Fruit fly (Drosophila melanogaster): ENCODE results near the gene GILT1.

Gene GILT1

dm6 chr3R:13371840-13372680 lies 29.6 kb downstream of the GILT1 start, which contains the start of the genes Lip3 and CG34309 (continued):
- TF ChIP-seq eg (GFP tag; IDR thresholded peaks at IDR 0.05) (no peak), Hr38 (GFP tag; optimal IDR thresholded peaks at IDR 0.05) (no peak), fkh (GFP tag; optimal IDR thresholded peaks at IDR 0.05) (no peak), CG8119 (GFP tag; IDR thresholded peaks at IDR 0.05) (no peak), net (GFP tag; optimal IDR thresholded peaks at IDR 0.05) (no peak), dac (GFP tag; optimal IDR thresholded peaks at IDR 0.05) (no peak), CG9139 (GFP tag; optimal IDR thresholded peaks at IDR 0.05) (no peak), cyc (GFP tag; optimal IDR thresholded peaks at IDR 0.05) (peak; percentile 32), Smox (GFP tag; optimal IDR thresholded peaks at IDR 0.05) (peak; percentile 72)

- TF ChIP-seq CG34406 (GFP tag; optimal IDR thresholded peaks at IDR 0.05), result no peak
- no peak for TF ChIP-seq spab (GFP tag; optimal IDR thresholded peaks at IDR 0.05)
- no peak for TF ChIP-seq CG8119 (GFP tag; IDR thresholded peaks at IDR 0.05)
- no peak for TF ChIP-seq Met (GFP tag; optimal IDR thresholded peaks at IDR 0.05)
- no peak for TF ChIP-seq CG11294 (GFP tag; IDR thresholded peaks at IDR 0.05)
- no peak for TF ChIP-seq cyc (GFP tag; optimal IDR thresholded peaks at IDR 0.05)
- TF ChIP-seq Sox102F (GFP tag; optimal IDR thresholded peaks at IDR 0.05), result no peak
- no peak for TF ChIP-seq Sox14 (GFP tag; optimal IDR thresholded peaks at IDR 0.05)
- TF ChIP-seq Blimp-1 (GFP tag; optimal IDR thresholded peaks at IDR 0.05), result no peak
- TF ChIP-seq vri (GFP tag; optimal IDR thresholded peaks at IDR 0.05), result no peak
These were observed 32.3 kb downstream of the GILT1 start, which contains the start of gene CheA87a for dm6 chr3R:13369348-13369747. CheA87a (plus strand) TSS chr3R:13369648.

- peak; percentile 60 for TF ChIP-seq Blimp-1 (GFP tag; optimal IDR thresholded peaks at IDR 0.05)
- TF ChIP-seq dac (GFP tag; optimal IDR thresholded peaks at IDR 0.05), result peak; percentile 57
- TF ChIP-seq svp (GFP tag), result peak; percentile 94
- peak; percentile 79 for TF ChIP-seq CG6276 (GFP tag; optimal IDR thresholded peaks at IDR 0.05)
- TF ChIP-seq CG34406 (GFP tag; optimal IDR thresholded peaks at IDR 0.05), result peak; percentile 82
- TF ChIP-seq CG16779 (tag; optimal IDR thresholded peaks at IDR 0.05), result peak; percentile 21
- TF ChIP-seq topi (GFP tag; optimal IDR thresholded peaks at IDR 0.05), result peak; percentile 89
- peak; percentile 90 for TF ChIP-seq CG31627 (GFP tag; optimal IDR thresholded peaks at IDR 0.05)
- peak; percentile 75 for TF ChIP-seq CG11902 (GFP tag; optimal IDR thresholded peaks at IDR 0.05)
- peak; percentile 60 for TF ChIP-seq CG15336 (GFP tag; IDR thresholded peaks at IDR 0.05)
- TF ChIP-seq CG8119 (GFP tag; IDR thresholded peaks at IDR 0.05), result peak; percentile 56; the same call in 2 of the 3 replicates
- TF ChIP-seq Hr39 (GFP tag; optimal IDR thresholded peaks at IDR 0.05), result peak; percentile 87
- peak; percentile 94 for TF ChIP-seq esn (GFP tag; optimal IDR thresholded peaks at IDR 0.05)
- TF ChIP-seq Eip93F (GFP tag; optimal IDR thresholded peaks at IDR 0.05), result no peak
- TF ChIP-seq CG1621 (tag; optimal IDR thresholded peaks at IDR 0.05), result peak; percentile 28
- peak; percentile 78 for TF ChIP-seq CG10669 (GFP tag; optimal IDR thresholded peaks at IDR 0.05)
- peak; percentile 85 for TF ChIP-seq Met (GFP tag; optimal IDR thresholded peaks at IDR 0.05)
- TF ChIP-seq CG3032 (tag; optimal IDR thresholded peaks at IDR 0.05), result peak; percentile 66
- peak; percentile 88 for TF ChIP-seq CG10631 (GFP tag; optimal IDR thresholded peaks at IDR 0.05)
- TF ChIP-seq CG6854 (GFP tag; optimal IDR thresholded peaks at IDR 0.05), result peak; percentile 31
- TF ChIP-seq net (GFP tag; optimal IDR thresholded peaks at IDR 0.05), result peak; percentile 84
- peak; percentile 92 for TF ChIP-seq CG32006 (GFP tag; optimal IDR thresholded peaks at IDR 0.05)
- TF ChIP-seq Sox14 (GFP tag; optimal IDR thresholded peaks at IDR 0.05), result peak; percentile 86
- peak; percentile 54 for TF ChIP-seq dsx (GFP tag; optimal IDR thresholded peaks at IDR 0.05; ENCODE audit: poor library complexity, severe bottlenecking)
- TF ChIP-seq Hr4 (GFP tag; optimal IDR thresholded peaks at IDR 0.05), result peak; percentile 89
- TF ChIP-seq CG8319 (GFP tag; optimal IDR thresholded peaks at IDR 0.05), result peak; percentile 78
- TF ChIP-seq CG3919 (GFP tag; optimal IDR thresholded peaks at IDR 0.05), result peak; percentile 86
- peak; percentile 90 for TF ChIP-seq pdm3 (GFP tag; optimal IDR thresholded peaks at IDR 0.05)
- TF ChIP-seq Hr38 (GFP tag; optimal IDR thresholded peaks at IDR 0.05), result no peak
- TF ChIP-seq Gug (GFP tag; IDR thresholded peaks at IDR 0.05), result peak; percentile 60
- TF ChIP-seq CG6163 (GFP tag; IDR thresholded peaks at IDR 0.05), result peak; percentile 73
- TF ChIP-seq CG6808 (GFP tag; optimal IDR thresholded peaks at IDR 0.05), result peak; percentile 79
- peak; percentile 85 for TF ChIP-seq achi (GFP tag; optimal IDR thresholded peaks at IDR 0.05)
- no peak for TF ChIP-seq fd85E (GFP tag; optimal IDR thresholded peaks at IDR 0.05)
These were observed 34.8 kb downstream of the GILT1 start, which contains the start of gene Elp6 for dm6 chr3R:13366561-13367518. Elp6 (minus strand) TSS chr3R:13366910.

Measured in whole organism, prepupa.